Fruit fly (Drosophila melanogaster): Measurements from ENCODE around the gene CG1571.

Gene CG1571

DNA sequence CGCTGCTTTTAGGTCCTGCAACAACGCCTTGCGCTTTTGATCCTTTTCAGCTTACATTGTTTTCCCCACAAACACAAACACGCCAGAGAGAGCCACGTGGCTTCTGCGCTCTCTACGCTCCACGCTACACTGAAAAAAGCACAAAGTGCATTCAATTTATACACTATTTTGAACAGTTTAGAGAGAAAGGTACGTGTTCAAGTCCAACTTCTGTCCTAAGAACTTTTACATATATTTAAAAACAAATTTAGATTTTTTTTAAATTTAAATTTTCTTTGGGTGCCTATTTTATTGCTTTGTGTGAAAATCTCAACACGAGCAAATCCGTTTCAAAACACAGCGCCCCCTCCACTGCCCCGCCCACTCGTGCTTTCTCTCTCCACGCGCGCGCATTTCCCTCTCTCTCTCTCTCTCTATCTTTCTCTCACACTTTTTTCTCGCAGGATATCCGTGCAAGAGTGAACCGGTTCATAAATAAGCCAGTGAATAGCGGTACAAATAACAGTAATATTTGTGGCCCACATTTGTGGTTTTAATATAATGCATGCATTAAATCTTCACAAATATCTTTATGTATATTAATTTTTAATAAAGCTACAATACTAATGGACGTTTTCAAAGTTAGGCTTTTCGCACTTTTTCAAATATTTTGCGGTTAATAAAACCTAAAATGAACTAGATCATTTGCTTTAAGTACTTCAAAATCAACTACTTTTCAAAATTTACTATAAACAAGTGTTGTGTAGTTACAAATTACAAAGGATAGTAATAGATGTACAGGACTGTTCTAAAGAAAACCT is 24.5 kb downstream of the CG1571 start (continued):
- TF ChIP-seq grn (GFP tag; optimal IDR thresholded peaks at IDR 0.05) (no peak), bcd (GFP tag; optimal IDR thresholded peaks at IDR 0.05) (peak; percentile 74), NfI (GFP tag; optimal IDR thresholded peaks at IDR 0.05) (peak; percentile 77), crol (GFP tag; IDR thresholded peaks at IDR 0.05) (no peak), Meics (GFP tag; optimal IDR thresholded peaks at IDR 0.05) (peak; percentile 88), zen (tag; optimal IDR thresholded peaks at IDR 0.05) (peak; percentile 49), insv (GFP tag; optimal IDR thresholded peaks at IDR 0.05) (no peak), CG31388 (GFP tag; optimal IDR thresholded peaks at IDR 0.05) (peak; percentile 59), ci (GFP tag; IDR thresholded peaks at IDR 0.05) (peak; percentile 95), ERR (GFP tag; optimal IDR thresholded peaks at IDR 0.05) (no peak), p53 (GFP tag; optimal IDR thresholded peaks at IDR 0.05) (no peak), Max (GFP tag; optimal IDR thresholded peaks at IDR 0.05) (peak; percentile 68), MBD-R2 (GFP tag; IDR thresholded peaks at IDR 0.05) (peak; percentile 58; the same call in 1 of the 2 replicates), CG13296 (GFP tag; optimal IDR thresholded peaks at IDR 0.05) (peak; percentile 84), jing (GFP tag; optimal IDR thresholded peaks at IDR 0.05) (peak; percentile 20), zen2 (GFP tag; IDR thresholded peaks at IDR 0.05; ENCODE audit: partially characterized antibody) (no peak), CG11456 (GFP tag; IDR thresholded peaks at IDR 0.05) (peak; percentile 85), CG9609 (GFP tag; optimal IDR thresholded peaks at IDR 0.05) (peak; percentile 13), vfl (GFP tag; optimal IDR thresholded peaks at IDR 0.05) (peak; percentile 61), CG13123 (GFP tag; optimal IDR thresholded peaks at IDR 0.05) (peak; percentile 45), amos (GFP tag; IDR thresholded peaks at IDR 0.05; ENCODE audit: partially characterized antibody) (no peak), kni (GFP tag; optimal IDR thresholded peaks at IDR 0.05) (no peak), Hr51 (GFP tag; optimal IDR thresholded peaks at IDR 0.05) (peak; percentile 49 to 87), CG11560 (tag; IDR thresholded peaks at IDR 0.05) (peak; percentile 71), CG32767 (GFP tag; IDR thresholded peaks at IDR 0.05) (peak; percentile 56), CG11696 (GFP tag; IDR thresholded peaks at IDR 0.05) (peak; percentile 85), CG3163 (GFP tag; optimal IDR thresholded peaks at IDR 0.05) (no peak), CTCF (GFP tag; optimal IDR thresholded peaks at IDR 0.05) (peak; percentile 31), CG34422 (GFP tag; IDR thresholded peaks at IDR 0.05) (peak; percentile 84), CG30403 (GFP tag; optimal IDR thresholded peaks at IDR 0.05) (peak; percentile 81), btn (GFP tag; optimal IDR thresholded peaks at IDR 0.05) (no peak), Optix (GFP tag; IDR thresholded peaks at IDR 0.05) (peak; percentile 72; the same call in 2 of the 3 replicates), nmo (GFP tag; optimal IDR thresholded peaks at IDR 0.05) (peak; percentile 83), twi (tag; optimal IDR thresholded peaks at IDR 0.05) (peak; percentile 32), pzg (GFP tag; optimal IDR thresholded peaks at IDR 0.05) (no peak), ara (GFP tag; IDR thresholded peaks at IDR 0.05) (peak; percentile 82), sqz (GFP tag; optimal IDR thresholded peaks at IDR 0.05) (peak; percentile 55), CG34376 (GFP tag; optimal IDR thresholded peaks at IDR 0.05) (peak; percentile 67), cato (GFP tag; optimal IDR thresholded peaks at IDR 0.05; ENCODE audit: borderline replicate concordance) (no peak), dpn (GFP tag; optimal IDR thresholded peaks at IDR 0.05) (peak; percentile 57 to 75), mam (GFP tag; optimal IDR thresholded peaks at IDR 0.05) (peak; percentile 70), gsb-n (tag; optimal IDR thresholded peaks at IDR 0.05) (peak; percentile 69), lov (optimal IDR thresholded peaks at IDR 0.05) (no peak), lov (GFP tag; IDR thresholded peaks at IDR 0.05) (peak; percentile 87; the same call in 1 of the 3 replicates), CG17359 (tag; optimal IDR thresholded peaks at IDR 0.05) (peak; percentile 90), dm (GFP tag; optimal IDR thresholded peaks at IDR 0.05) (peak; percentile 27), tna (GFP tag; IDR thresholded peaks at IDR 0.05; ENCODE audit: partially characterized antibody) (no peak), eve (GFP tag; optimal IDR thresholded peaks at IDR 0.05) (no peak), Sox102F (GFP tag; optimal IDR thresholded peaks at IDR 0.05) (peak; percentile 89), NK7.1 (GFP tag; optimal IDR thresholded peaks at IDR 0.05) (peak; percentile 40)
